Fruit fly (Drosophila melanogaster): Measurements from ENCODE around the gene Gbeta13F.

The Gbeta13F gene

DNA sequence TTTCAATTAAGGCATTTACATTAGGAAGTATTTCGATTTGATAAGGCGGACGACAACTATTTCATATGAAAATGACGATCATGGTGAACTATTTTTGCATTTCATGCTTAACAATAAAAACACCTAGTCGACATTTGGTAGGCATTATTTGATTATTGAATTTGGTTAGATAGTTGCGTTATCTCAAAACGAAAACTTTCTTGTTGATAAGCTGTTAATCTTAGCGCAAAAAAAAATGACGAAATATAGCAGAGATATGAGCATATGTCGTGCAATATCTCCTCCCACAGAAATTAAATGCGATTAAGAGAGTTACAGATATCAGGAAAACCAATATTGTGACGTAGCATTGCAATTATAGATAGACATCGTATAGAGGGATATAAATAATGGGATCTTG, 28.8 kb downstream of the Gbeta13F start:
- TF ChIP-seq sage (GFP tag; optimal IDR thresholded peaks at IDR 0.05) (no peak), brk (GFP tag; optimal IDR thresholded peaks at IDR 0.05) (no peak), lola (GFP tag; optimal IDR thresholded peaks at IDR 0.05) (no peak), CrebA (GFP tag; optimal IDR thresholded peaks at IDR 0.05; ENCODE audit: borderline replicate concordance) (no peak), dmrt93B (GFP tag; optimal IDR thresholded peaks at IDR 0.05) (no peak), foxo (GFP tag; optimal IDR thresholded peaks at IDR 0.05) (no peak), Sp1 (GFP tag; optimal IDR thresholded peaks at IDR 0.05) (no peak), dl (GFP tag; optimal IDR thresholded peaks at IDR 0.05; ENCODE audit: insufficient read depth in 1 of 2, partially characterized antibody in 2 of 2) (no peak), usp (GFP tag; optimal IDR thresholded peaks at IDR 0.05) (no peak), OdsH (GFP tag; optimal IDR thresholded peaks at IDR 0.05) (no peak), N (GFP tag; optimal IDR thresholded peaks at IDR 0.05) (no peak), psq (GFP tag; optimal IDR thresholded peaks at IDR 0.05) (no peak), h (GFP tag; optimal IDR thresholded peaks at IDR 0.05) (no peak), dsf (GFP tag; optimal IDR thresholded peaks at IDR 0.05; ENCODE audit: borderline replicate concordance) (no peak), pan (optimal IDR thresholded peaks at IDR 0.05) (no peak)

dm6 chrX:15889780-15890608, 30.1 kb downstream of the Gbeta13F start, which contains the start of the genes MSBP and CG15916:
TSS of gene MSBP (minus strand) at chrX:15890109.
TSS of gene CG15916 (plus strand) at chrX:15890589.
- TF ChIP-seq lola (GFP tag; optimal IDR thresholded peaks at IDR 0.05) (no peak), Hr78 (GFP tag; optimal IDR thresholded peaks at IDR 0.05) (no peak), woc (GFP tag; optimal IDR thresholded peaks at IDR 0.05) (peak; percentile 41), HLH106 (tag; optimal IDR thresholded peaks at IDR 0.05) (peak; percentile 51), psq (GFP tag; optimal IDR thresholded peaks at IDR 0.05) (peak; percentile 12), Sp1 (GFP tag; optimal IDR thresholded peaks at IDR 0.05) (peak; percentile 29), foxo (GFP tag; optimal IDR thresholded peaks at IDR 0.05) (peak in 1 of 2 experiments; percentile 29), brk (GFP tag; optimal IDR thresholded peaks at IDR 0.05) (no peak), ey (GFP tag; optimal IDR thresholded peaks at IDR 0.05) (peak; percentile 1), Hr83 (GFP tag; optimal IDR thresholded peaks at IDR 0.05; ENCODE audit: poor library complexity, severe bottlenecking) (no peak), Hnf4 (GFP tag; optimal IDR thresholded peaks at IDR 0.05) (peak; percentile 17), N (GFP tag; optimal IDR thresholded peaks at IDR 0.05) (peak; percentile 74), dsf (GFP tag; optimal IDR thresholded peaks at IDR 0.05; ENCODE audit: borderline replicate concordance) (no peak), rgr (GFP tag; optimal IDR thresholded peaks at IDR 0.05) (peak; percentile 30), fru (GFP tag; optimal IDR thresholded peaks at IDR 0.05) (peak; percentile 2)

DNA sequence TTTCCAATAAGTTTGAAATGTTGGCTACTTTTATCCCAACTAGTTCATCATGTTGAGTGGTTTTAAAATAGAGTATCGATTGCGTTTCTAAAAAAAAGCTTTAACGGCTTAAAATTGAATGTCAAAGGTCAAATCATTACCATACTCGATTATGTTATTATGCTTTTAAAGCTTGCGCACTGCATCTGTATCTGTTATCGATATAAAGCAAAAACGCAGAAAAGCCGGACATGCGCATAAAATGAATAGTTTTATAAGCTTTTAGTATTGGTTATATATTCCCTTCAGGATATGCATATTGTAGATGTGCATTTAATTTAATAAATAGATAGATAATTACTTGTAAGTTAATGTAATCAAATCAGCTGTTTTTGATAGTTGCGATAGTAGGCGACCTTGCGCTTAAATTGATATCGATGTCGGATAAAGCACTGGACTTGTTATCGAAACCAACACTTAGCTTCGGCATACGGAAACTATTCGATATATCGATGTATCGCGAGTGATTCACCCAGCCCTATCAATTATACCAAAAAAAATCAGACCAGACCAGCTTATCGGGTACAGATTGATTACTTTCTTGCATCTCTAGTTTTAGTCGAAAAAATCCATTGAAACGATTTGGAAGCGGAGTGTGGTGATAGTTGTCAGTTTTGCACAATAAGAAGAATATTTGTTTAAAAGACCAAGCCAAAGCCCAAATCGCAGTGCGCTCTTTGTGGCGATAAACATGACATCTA, 31.9 kb downstream of the Gbeta13F start, which contains the start of gene shi:
shi (plus strand) TSS at position 511 of the 740 bp plus-strand sequence.
- no peak for TF ChIP-seq jim (GFP tag; optimal IDR thresholded peaks at IDR 0.05)
- no peak for TF ChIP-seq CG9705 (GFP tag; optimal IDR thresholded peaks at IDR 0.05)
- peak; percentile 4 for TF ChIP-seq Hnf4 (GFP tag; optimal IDR thresholded peaks at IDR 0.05)
- no peak for TF ChIP-seq br (GFP tag; optimal IDR thresholded peaks at IDR 0.05)
- TF ChIP-seq fru (GFP tag; optimal IDR thresholded peaks at IDR 0.05), result peak; percentile 48
- no peak for TF ChIP-seq psq (GFP tag; optimal IDR thresholded peaks at IDR 0.05)
- no peak for TF ChIP-seq Abd-B (GFP tag; optimal IDR thresholded peaks at IDR 0.05)
- no peak for TF ChIP-seq dsf (GFP tag; optimal IDR thresholded peaks at IDR 0.05; ENCODE audit: borderline replicate concordance)
- TF ChIP-seq dmrt93B (GFP tag; optimal IDR thresholded peaks at IDR 0.05), result no peak
- peak; percentile 27 for TF ChIP-seq brk (GFP tag; optimal IDR thresholded peaks at IDR 0.05)
- no peak for TF ChIP-seq ey (GFP tag; optimal IDR thresholded peaks at IDR 0.05)
- TF ChIP-seq Hr83 (GFP tag; optimal IDR thresholded peaks at IDR 0.05; ENCODE audit: poor library complexity, severe bottlenecking), result no peak
- TF ChIP-seq h (GFP tag; optimal IDR thresholded peaks at IDR 0.05), result no peak
- no peak for TF ChIP-seq Myc (optimal IDR thresholded peaks at IDR 0.05)
- no peak for TF ChIP-seq pan (optimal IDR thresholded peaks at IDR 0.05)
- peak; percentile 23 for TF ChIP-seq woc (GFP tag; optimal IDR thresholded peaks at IDR 0.05)
- TF ChIP-seq Jra (GFP tag; optimal IDR thresholded peaks at IDR 0.05), result peak; percentile 68
- no peak for TF ChIP-seq GATAd (GFP tag; optimal IDR thresholded peaks at IDR 0.05)
- no peak for TF ChIP-seq usp (GFP tag; optimal IDR thresholded peaks at IDR 0.05)
- TF ChIP-seq Dfd (GFP tag; optimal IDR thresholded peaks at IDR 0.05), result no peak
- no peak for TF ChIP-seq N (GFP tag; optimal IDR thresholded peaks at IDR 0.05)

Data from whole organism, wandering third instar larva.